Fruit fly (Drosophila melanogaster): ENCODE results near the gene DIP-gamma.

Gene DIP-gamma

DNA sequence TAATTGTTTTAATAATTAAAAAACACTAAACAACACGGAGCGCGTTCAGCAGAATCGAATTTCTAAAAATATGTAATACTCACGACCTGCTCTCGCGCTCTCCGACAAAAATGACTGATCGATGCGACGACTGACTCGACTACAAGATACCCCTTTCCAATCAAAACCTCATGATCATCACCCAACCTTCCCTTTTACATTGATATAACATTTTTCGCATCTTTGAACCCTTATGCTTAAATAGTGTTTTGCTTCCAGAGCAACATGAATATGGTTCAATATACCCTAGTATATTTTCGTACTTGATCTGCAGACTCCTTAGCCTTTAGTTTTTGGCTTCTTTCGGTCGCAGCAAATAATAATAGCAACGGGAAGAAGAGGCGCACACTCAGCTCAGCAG is 58.4 kb downstream of the DIP-gamma start (continued):
- peak; percentile 87 for TF ChIP-seq Sox102F (GFP tag; optimal IDR thresholded peaks at IDR 0.05)
- TF ChIP-seq CG17328 (GFP tag; IDR thresholded peaks at IDR 0.05), result peak; percentile 86
- TF ChIP-seq CG12659 (GFP tag; optimal IDR thresholded peaks at IDR 0.05), result peak; percentile 65
- peak; percentile 77 for TF ChIP-seq CG6689 (GFP tag; IDR thresholded peaks at IDR 0.05)
- TF ChIP-seq vnd (GFP tag; IDR thresholded peaks at IDR 0.05; ENCODE audit: partially characterized antibody), result no peak
- peak; percentile 87 for TF ChIP-seq CG14441 (GFP tag; IDR thresholded peaks at IDR 0.05)
- peak; percentile 68 for TF ChIP-seq CG10979 (tag; optimal IDR thresholded peaks at IDR 0.05)
- TF ChIP-seq ro (GFP tag; IDR thresholded peaks at IDR 0.05), result peak; percentile 49; the same call in 1 of the 2 replicates
- TF ChIP-seq CG11723 (GFP tag; optimal IDR thresholded peaks at IDR 0.05), result no peak
- TF ChIP-seq CG2889 (GFP tag; IDR thresholded peaks at IDR 0.05), result 0 out of 3 replicates have a peak, but pooled peaks have one; percentile 57
- peak; percentile 49 for TF ChIP-seq fd3F (GFP tag; optimal IDR thresholded peaks at IDR 0.05)
- no peak for TF ChIP-seq chinmo (GFP tag; IDR thresholded peaks at IDR 0.05; ENCODE audit: partially characterized antibody)
- no peak for TF ChIP-seq zen2 (GFP tag; IDR thresholded peaks at IDR 0.05; ENCODE audit: partially characterized antibody)
- no peak for TF ChIP-seq dan (GFP tag; IDR thresholded peaks at IDR 0.05)
- TF ChIP-seq sc (optimal IDR thresholded peaks at IDR 0.05), result no peak
- TF ChIP-seq sc (GFP tag; optimal IDR thresholded peaks at IDR 0.05), result no peak
- TF ChIP-seq CG10654 (GFP tag; optimal IDR thresholded peaks at IDR 0.05), result peak; percentile 48
- TF ChIP-seq CG4424 (GFP tag; optimal IDR thresholded peaks at IDR 0.05), result no peak
- no peak for TF ChIP-seq lbe (GFP tag; optimal IDR thresholded peaks at IDR 0.05)
- TF ChIP-seq unc-4 (GFP tag; IDR thresholded peaks at IDR 0.05; ENCODE audit: partially characterized antibody), result no peak
- no peak for TF ChIP-seq Doc2 (GFP tag; IDR thresholded peaks at IDR 0.05)
- TF ChIP-seq CG11696 (GFP tag; IDR thresholded peaks at IDR 0.05), result peak; percentile 67; the same call in 1 of the 2 replicates
- peak; percentile 69; the same call in 2 of the 3 replicates for TF ChIP-seq sr (GFP tag; IDR thresholded peaks at IDR 0.05)
- no peak for TF ChIP-seq bigmax (GFP tag; optimal IDR thresholded peaks at IDR 0.05)
- peak; percentile 81 for TF ChIP-seq HLH3B (GFP tag; IDR thresholded peaks at IDR 0.05)
- peak; percentile 67 for TF ChIP-seq ems (GFP tag; optimal IDR thresholded peaks at IDR 0.05)
- TF ChIP-seq btn (GFP tag; optimal IDR thresholded peaks at IDR 0.05), result peak; percentile 65
- TF ChIP-seq CG16813 (GFP tag; IDR thresholded peaks at IDR 0.05; ENCODE audit: partially characterized antibody), result no peak
- no peak for TF ChIP-seq da (GFP tag; optimal IDR thresholded peaks at IDR 0.05)
- TF ChIP-seq nerfin-2 (GFP tag; IDR thresholded peaks at IDR 0.05; ENCODE audit: partially characterized antibody), result no peak
- no peak for TF ChIP-seq CG17568 (GFP tag; optimal IDR thresholded peaks at IDR 0.05)
- TF ChIP-seq CG5953 (GFP tag; IDR thresholded peaks at IDR 0.05), result peak; percentile 80
- TF ChIP-seq CG6813 (GFP tag; optimal IDR thresholded peaks at IDR 0.05), result peak; percentile 35
- TF ChIP-seq Eip74EF (GFP tag; optimal IDR thresholded peaks at IDR 0.05), result peak in 1 of 2 experiments; percentile 51
- peak; percentile 38 for TF ChIP-seq Mes4 (GFP tag; optimal IDR thresholded peaks at IDR 0.05)
- TF ChIP-seq Atf3 (GFP tag; optimal IDR thresholded peaks at IDR 0.05), result peak; percentile 24
- TF ChIP-seq wor (GFP tag; IDR thresholded peaks at IDR 0.05), result peak; percentile 78
- peak; percentile 49 for TF ChIP-seq en (GFP tag; optimal IDR thresholded peaks at IDR 0.05)
- TF ChIP-seq otp (GFP tag; IDR thresholded peaks at IDR 0.05), result peak; percentile 72; the same call in 1 of the 3 replicates
- peak; percentile 43 for TF ChIP-seq CG7556 (GFP tag; optimal IDR thresholded peaks at IDR 0.05)
- TF ChIP-seq CG12071 (GFP tag; optimal IDR thresholded peaks at IDR 0.05), result peak; percentile 66
- no peak for TF ChIP-seq CG13287 (GFP tag; IDR thresholded peaks at IDR 0.05; ENCODE audit: partially characterized antibody)
- peak; percentile 68 for TF ChIP-seq NFAT (GFP tag; IDR thresholded peaks at IDR 0.05)
- peak; percentile 37; the same call in 1 of the 2 replicates for TF ChIP-seq CG8765 (GFP tag; IDR thresholded peaks at IDR 0.05)
- TF ChIP-seq CG12219 (GFP tag; optimal IDR thresholded peaks at IDR 0.05), result peak; percentile 70
- TF ChIP-seq CG13775 (GFP tag; optimal IDR thresholded peaks at IDR 0.05), result peak; percentile 46
- TF ChIP-seq pnt (GFP tag; optimal IDR thresholded peaks at IDR 0.05), result peak; percentile 75
- no peak for TF ChIP-seq Elba2 (GFP tag; optimal IDR thresholded peaks at IDR 0.05)
- TF ChIP-seq sisA (GFP tag; IDR thresholded peaks at IDR 0.05), result peak; percentile 79
- peak; percentile 84 for TF ChIP-seq Antp (GFP tag; optimal IDR thresholded peaks at IDR 0.05)
- peak; percentile 71 for TF ChIP-seq Ssrp (tag; optimal IDR thresholded peaks at IDR 0.05)

Data from whole organism, embryonic.